Fruit fly (Drosophila melanogaster) whole organism, prepupa: ENCODE data around the gene CG14645.

Experiments
- CG15336 ChIP-seq: fragments of 200-800 bp; sonication (Bioruptor generic); IDR thresholded peaks from 2 replicates; pipeline ENCODE4 v1.3.6; 2022; ENCODE audit warnings: missing biosample characterization, missing genetic modification characterization
- Eip78C ChIP-seq: fragments of 200-800 bp; sonication (Bioruptor generic); peaks from one replicate; lab custom pipeline; 2016; ENCODE audit warnings: missing biosample characterization, missing genetic modification characterization
- Ets21C ChIP-seq: fragments of 200-800 bp; sonication (Bioruptor generic); optimal IDR thresholded peaks from 3 replicates; lab custom pipeline; 2016; ENCODE audit warnings: missing biosample characterization, missing genetic modification characterization
- Lpt ChIP-seq: fragments of 200-800 bp; sonication (Bioruptor generic); optimal IDR thresholded peaks from 3 replicates; lab custom pipeline; 2016; ENCODE audit warnings: missing biosample characterization, missing genetic modification characterization
- Sox102F ChIP-seq: fragments of 200-800 bp; sonication (Bioruptor generic); optimal IDR thresholded peaks from 2 replicates; lab custom pipeline; 2016; ENCODE audit warnings: missing biosample characterization, mild to moderate bottlenecking, missing genetic modification characterization
- Sox14 ChIP-seq: fragments of 200-800 bp; sonication (Bioruptor generic); optimal IDR thresholded peaks from 3 replicates; lab custom pipeline; 2016; ENCODE audit warnings: missing biosample characterization, missing genetic modification characterization
- esn ChIP-seq: fragments of 200-800 bp; sonication (Bioruptor generic); optimal IDR thresholded peaks from 2 replicates; lab custom pipeline; 2016; ENCODE audit warnings: missing biosample characterization, mild to moderate bottlenecking, missing genetic modification characterization, moderate library complexity
- fkh ChIP-seq: fragments of 200-800 bp; sonication (Bioruptor generic); optimal IDR thresholded peaks from 3 replicates; lab custom pipeline; 2017; ENCODE audit warnings: missing biosample characterization, mild to moderate bottlenecking, missing genetic modification characterization, moderate library complexity
- svp ChIP-seq: fragments of 200-800 bp; sonication (Bioruptor generic); peaks from one replicate; lab custom pipeline; 2016; ENCODE audit warnings: missing biosample characterization, missing genetic modification characterization
- vri ChIP-seq: fragments of 200-800 bp; sonication (Bioruptor generic); optimal IDR thresholded peaks from 3 replicates; lab custom pipeline; 2016; ENCODE audit warnings: missing biosample characterization, mild to moderate bottlenecking, missing genetic modification characterization

Gene CG14645

DNA sequence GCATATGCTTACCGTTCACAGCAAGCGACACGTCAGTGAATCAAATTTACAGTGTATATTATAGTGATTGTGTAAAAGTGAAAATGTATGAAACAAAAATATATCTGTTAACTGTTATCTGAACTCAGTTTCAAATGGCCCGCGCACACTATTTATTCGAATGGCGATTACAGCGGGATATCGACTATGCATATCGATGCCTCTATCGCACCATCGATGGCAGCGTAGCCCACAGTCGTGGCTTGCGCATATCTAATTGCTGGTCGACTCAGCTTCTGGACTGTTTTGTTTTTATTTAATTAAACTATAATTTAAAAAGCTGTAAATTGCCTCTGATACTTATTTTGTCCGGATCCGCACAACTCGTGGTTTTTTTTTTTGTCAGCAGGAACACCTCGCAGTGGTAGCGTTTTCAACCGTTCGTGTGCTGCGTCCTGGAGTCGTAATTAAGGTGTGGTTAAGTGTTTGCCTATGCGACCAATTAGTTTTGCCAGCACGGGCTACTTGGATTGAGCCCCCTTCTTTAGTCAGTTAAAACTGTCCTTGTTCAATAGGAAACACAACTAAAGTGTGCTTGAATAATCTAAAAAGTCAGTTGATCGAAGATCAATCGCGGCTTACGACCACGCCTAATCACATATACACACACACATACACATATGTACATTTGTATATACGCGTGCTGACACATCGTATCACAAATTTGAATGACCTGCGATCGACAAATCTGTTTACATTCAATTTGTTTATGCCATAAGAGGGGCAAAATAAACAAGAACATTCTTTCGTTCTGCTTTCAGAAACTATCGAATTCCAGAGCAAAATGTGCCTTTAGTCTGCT lies 46.4 kb downstream of the CG14645 start, which contains the start of gene Cont:
Gene Cont (plus strand): TSS at position 228 of the 841 bp plus-strand sequence.
- TF ChIP-seq esn (GFP tag; lab: Kevin White, UChicago) = peak; percentile 29
- TF ChIP-seq Lpt = no peak
- TF ChIP-seq svp (GFP tag; lab: Kevin White, UChicago) = peak; percentile 51
- TF ChIP-seq CG15336 = 0 out of 2 replicates have a peak, but pooled peaks have one; percentile 25
- peak; percentile 38 for TF ChIP-seq fkh
- peak; percentile 15 for TF ChIP-seq vri (GFP tag; lab: Kevin White, UChicago)
- TF ChIP-seq Eip78C = peak; percentile 50
- TF ChIP-seq Sox14 (GFP tag; lab: Kevin White, UChicago) = no peak
- TF ChIP-seq Sox102F (GFP tag; lab: Kevin White, UChicago) = no peak

DNA sequence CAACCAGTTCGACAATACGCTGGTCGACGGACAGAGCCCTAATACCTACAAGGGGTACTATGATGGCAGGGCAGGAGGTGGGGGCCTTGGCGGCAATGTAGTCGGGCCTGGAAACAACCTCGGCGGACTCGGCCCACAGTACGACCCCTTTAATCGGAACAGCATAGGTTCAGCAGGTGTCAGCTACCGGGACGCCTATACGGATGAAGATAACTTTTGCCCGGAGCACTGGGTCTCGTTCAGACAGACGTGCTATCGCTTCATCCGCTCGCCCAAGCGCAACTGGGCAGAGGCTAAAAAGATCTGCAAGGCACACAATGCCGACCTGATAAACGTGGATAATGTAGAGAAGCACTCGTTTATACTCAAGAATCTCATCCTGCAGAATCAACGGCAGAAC lies 47.3 kb downstream of the CG14645 start:
- TF ChIP-seq Ets21C (GFP tag; lab: Kevin White, UChicago) (no peak), svp (GFP tag; lab: Kevin White, UChicago) (peak; percentile 91)
- TF ChIP-seq, all 60 proteins: peak for 1
